Fruit fly (Drosophila melanogaster) Kc167 (cell line): ENCODE results near the gene Dnaaf6.

Source experiments
- insv ChIP-seq: fragments of >200 bp; optimal IDR thresholded peaks from 3 replicates; lab custom pipeline; 2018; ENCODE audit warnings: missing external identifiers
- psq ChIP-seq: fragments of >200 bp; optimal IDR thresholded peaks from 2 replicates; lab custom pipeline; 2017; ENCODE audit warnings: missing external identifiers

- TF ChIP-seq psq (no peak), insv (lab: Kevin White, UChicago) (no peak)
Measured at dm6 chr3L:14661567-14662258, 22.9 kb upstream of the Dnaaf6 start.
